Worm (Caenorhabditis elegans) whole organism, young adult: Measurements from ENCODE around the gene H39E23.2.
"Not testable (repeated sequence)": the region's sequence is repeated elsewhere in the genome, so short reads cannot be mapped to it uniquely, and the experiment has no call there.

Experiments
- B0019.2 ChIP-seq: fragments of 200-800 bp; sonication (Bioruptor generic); conservative IDR thresholded peaks from 2 replicates; pipeline ENCODE4 v1.3.6; 2022; ENCODE audit warnings: missing genetic modification reagents, missing genetic modification characterization, missing compliant biosample characterization
- F39B2.1 ChIP-seq: fragments of 200-800 bp; sonication (Bioruptor generic); IDR thresholded peaks from 2 replicates; pipeline ENCODE4 v1.3.6; 2022; ENCODE audit warnings: missing genetic modification reagents, missing genetic modification characterization, missing compliant biosample characterization
- T26A5.8 ChIP-seq: sonication (generic microtip); optimal IDR thresholded peaks from 2 replicates; lab custom pipeline; 2016; ENCODE audit warnings: missing genetic modification characterization, missing compliant biosample characterization
- hmg-1.2 ChIP-seq: fragments of 200-800 bp; sonication (Bioruptor generic); IDR thresholded peaks from 2 replicates; pipeline ENCODE4 v1.3.6; 2022; ENCODE audit warnings: missing genetic modification reagents, missing genetic modification characterization, missing compliant biosample characterization
- hrde-1 ChIP-seq: sonication (generic microtip); optimal IDR thresholded peaks from 2 replicates; lab custom pipeline; 2016; ENCODE audit warnings: missing genetic modification characterization, mild to moderate bottlenecking, missing compliant biosample characterization, moderate library complexity, missing genotype, missing genetic modification reagents, borderline replicate concordance
- lin-35 ChIP-seq, 3 experiments: fragments of 150-350 bp in 2 of 3; sonication (generic microtip) in 1 of 3; optimal IDR thresholded peaks; 2 replicates each; lab custom pipeline; 2014 to 2018; ENCODE audit warnings: missing biosample characterization in 3 of 3, missing genetic modification characterization in 3 of 3, missing genetic modification reagents in 3 of 3
- lsy-27 ChIP-seq: sonication (generic microtip); optimal IDR thresholded peaks from 2 replicates; lab custom pipeline; 2017; ENCODE audit warnings: missing genetic modification characterization, mild to moderate bottlenecking, missing compliant biosample characterization, antibody characterized with exemption, missing genotype, borderline replicate concordance; ENCODE audit not compliant: insufficient read depth
- madf-10 ChIP-seq: sonication (generic microtip); optimal IDR thresholded peaks from 2 replicates; lab custom pipeline; 2016; ENCODE audit warnings: mild to moderate bottlenecking, missing genetic modification characterization, missing compliant biosample characterization
- mxl-1 ChIP-seq: sonication (generic microtip); optimal IDR thresholded peaks from 2 replicates; lab custom pipeline; 2016; ENCODE audit warnings: missing genetic modification characterization, missing compliant biosample characterization
- repo-1 ChIP-seq: sonication (generic microtip); optimal IDR thresholded peaks from 2 replicates; lab custom pipeline; 2017; ENCODE audit warnings: mild to moderate bottlenecking, missing genetic modification characterization, missing compliant biosample characterization
- snpc-1.1 ChIP-seq: sonication (generic microtip); optimal IDR thresholded peaks from 2 replicates; lab custom pipeline; 2017; ENCODE audit warnings: missing genetic modification characterization, mild to moderate bottlenecking, missing compliant biosample characterization, antibody characterized with exemption, moderate library complexity, missing genotype, missing genetic modification reagents; ENCODE audit not compliant: insufficient read depth
- snpc-4 ChIP-seq, 5 experiments: fragments of 150-350 bp in 1 of 5; sonication (generic microtip) in 4 of 5; optimal IDR thresholded peaks; 2 replicates each; lab custom pipeline; 2014 to 2018; ENCODE audit warnings: missing genetic modification characterization in 5 of 5, missing biosample characterization in 3 of 5, antibody characterized with exemption in 2 of 5, mild to moderate bottlenecking in 2 of 5, missing compliant biosample characterization in 2 of 5, missing genotype in 2 of 5, moderate library complexity in 2 of 5, missing genetic modification reagents in 1 of 5
- somi-1 ChIP-seq: fragments of 200-800 bp; sonication (Bioruptor generic); optimal IDR thresholded peaks from 2 replicates; lab custom pipeline; 2018; ENCODE audit warnings: mild to moderate bottlenecking, missing genetic modification characterization, missing compliant biosample characterization
- unc-62 ChIP-seq: fragments of 150-350 bp; optimal IDR thresholded peaks from 2 replicates; lab custom pipeline; 2014; ENCODE audit warnings: missing biosample characterization, missing genetic modification reagents, missing genetic modification characterization

- not testable (repeated sequence) for TF ChIP-seq snpc-4 (GFP tag; optimal IDR thresholded peaks at IDR 0.05; lab: Kevin White, UChicago); snpc-4 (tag; optimal IDR thresholded peaks at IDR 0.05; lab: Kevin White, UChicago); somi-1; mxl-1; hmg-1.2 (GFP tag; lab: Robert Waterston, UW); hrde-1; unc-62 (GFP tag; lab: Kevin White, UChicago); T26A5.8; lsy-27; lin-35 (GFP tag; optimal IDR thresholded peaks at IDR 0.05; lab: Kevin White, UChicago); F39B2.1 (GFP tag; lab: Robert Waterston, UW); madf-10 (tag; lab: Kevin White, UChicago); repo-1; snpc-1.1; B0019.2
Observed at ce11 chrV:14155150-14155549, 45.0 kb downstream of the H39E23.2 start.
